Fruit fly (Drosophila melanogaster) whole organism, prepupa: Measurements from ENCODE around the gene CG15336.
A peak's percentile ranks its signal among the peaks of the same experiment; 100 is the strongest.

Experiments used
- Blimp-1 ChIP-seq: fragments of 200-800 bp; sonication (Bioruptor generic); optimal IDR thresholded peaks from 3 replicates; lab custom pipeline; 2017; ENCODE audit warnings: missing biosample characterization, missing genetic modification characterization, mild to moderate bottlenecking, moderate library complexity, missing genetic modification reagents
- CG10631 ChIP-seq: fragments of 200-800 bp; sonication (Bioruptor generic); optimal IDR thresholded peaks from 2 replicates; lab custom pipeline; 2016; ENCODE audit warnings: missing biosample characterization, missing genetic modification characterization
- CG10669 ChIP-seq: fragments of 200-800 bp; sonication (Bioruptor generic); optimal IDR thresholded peaks from 3 replicates; lab custom pipeline; 2018; ENCODE audit warnings: missing biosample characterization, mild to moderate bottlenecking, missing genetic modification characterization, moderate library complexity
- CG11762 ChIP-seq: fragments of 200-800 bp; sonication (Bioruptor generic); optimal IDR thresholded peaks from 3 replicates; lab custom pipeline; 2016; ENCODE audit warnings: missing biosample characterization, missing genetic modification characterization; ENCODE audit not compliant: insufficient read depth
- CG11902 ChIP-seq: fragments of 200-800 bp; sonication (Bioruptor generic); optimal IDR thresholded peaks from 3 replicates; lab custom pipeline; 2016; ENCODE audit warnings: missing biosample characterization, missing genetic modification characterization
- CG15336 ChIP-seq: fragments of 200-800 bp; sonication (Bioruptor generic); IDR thresholded peaks from 2 replicates; pipeline ENCODE4 v1.3.6; 2022; ENCODE audit warnings: missing biosample characterization, missing genetic modification characterization
- CG3032 ChIP-seq: fragments of 200-800 bp; optimal IDR thresholded peaks from 2 replicates; lab custom pipeline; 2019; ENCODE audit warnings: missing biosample characterization, mild to moderate bottlenecking, missing genetic modification characterization, moderate library complexity
- CG31627 ChIP-seq: fragments of 200-800 bp; sonication (Bioruptor generic); optimal IDR thresholded peaks from 3 replicates; lab custom pipeline; 2016; ENCODE audit warnings: missing biosample characterization, missing genetic modification characterization
- CG32006 ChIP-seq: fragments of 200-800 bp; sonication (Bioruptor generic); optimal IDR thresholded peaks from 3 replicates; lab custom pipeline; 2017; ENCODE audit warnings: missing biosample characterization, mild to moderate bottlenecking, missing genetic modification characterization
- CG34406 ChIP-seq: fragments of 200-800 bp; sonication (Bioruptor generic); optimal IDR thresholded peaks from 3 replicates; lab custom pipeline; 2016; ENCODE audit warnings: missing biosample characterization, missing genetic modification characterization
- CG3919 ChIP-seq: fragments of 200-800 bp; sonication (Bioruptor generic); optimal IDR thresholded peaks from 3 replicates; lab custom pipeline; 2016; ENCODE audit warnings: missing biosample characterization, missing genetic modification characterization
- CG4318 ChIP-seq: fragments of 200-800 bp; sonication (Bioruptor generic); optimal IDR thresholded peaks from 3 replicates; lab custom pipeline; 2017; ENCODE audit warnings: missing biosample characterization, mild to moderate bottlenecking, missing genetic modification characterization
- CG6163 ChIP-seq: fragments of 200-800 bp; sonication (Bioruptor generic); IDR thresholded peaks from 3 replicates; pipeline ENCODE4 v1.3.6; 2022; ENCODE audit warnings: missing biosample characterization, missing genetic modification characterization
- CG6276 ChIP-seq: fragments of 200-800 bp; sonication (Bioruptor generic); optimal IDR thresholded peaks from 2 replicates; lab custom pipeline; 2017; ENCODE audit warnings: missing biosample characterization, mild to moderate bottlenecking, missing genetic modification characterization
- CG6792 ChIP-seq: fragments of 200-800 bp; sonication (Bioruptor generic); optimal IDR thresholded peaks from 3 replicates; lab custom pipeline; 2016; ENCODE audit warnings: missing biosample characterization, missing genetic modification characterization
- CG6808 ChIP-seq: fragments of 200-800 bp; sonication (Bioruptor generic); optimal IDR thresholded peaks from 3 replicates; lab custom pipeline; 2017; ENCODE audit warnings: missing biosample characterization, missing genetic modification characterization, mild to moderate bottlenecking, moderate library complexity, missing genetic modification reagents
- CG7368 ChIP-seq: fragments of 200-800 bp; sonication (Bioruptor generic); optimal IDR thresholded peaks from 3 replicates; lab custom pipeline; 2016; ENCODE audit warnings: missing biosample characterization, missing genetic modification characterization
- CG8119 ChIP-seq: fragments of 200-800 bp; sonication (Bioruptor generic); IDR thresholded peaks from 3 replicates; pipeline ENCODE4 v1.3.6; 2022; ENCODE audit warnings: missing biosample characterization, missing genetic modification characterization
- CG8319 ChIP-seq: fragments of 200-800 bp; sonication (Bioruptor generic); optimal IDR thresholded peaks from 3 replicates; lab custom pipeline; 2016; ENCODE audit warnings: missing biosample characterization, missing genetic modification characterization
- CG8632 ChIP-seq: fragments of 200-800 bp; sonication (Bioruptor generic); optimal IDR thresholded peaks from 3 replicates; lab custom pipeline; 2016; ENCODE audit warnings: missing biosample characterization, missing genetic modification characterization
- CG9139 ChIP-seq: fragments of 200-800 bp; sonication (Bioruptor generic); optimal IDR thresholded peaks from 3 replicates; lab custom pipeline; 2017; ENCODE audit warnings: missing biosample characterization, mild to moderate bottlenecking, missing genetic modification characterization
- Eip75B ChIP-seq: fragments of 200-800 bp; sonication (Bioruptor generic); optimal IDR thresholded peaks from 3 replicates; lab custom pipeline; 2016; ENCODE audit warnings: missing biosample characterization, missing genetic modification characterization
- Eip78C ChIP-seq: fragments of 200-800 bp; sonication (Bioruptor generic); peaks from one replicate; lab custom pipeline; 2016; ENCODE audit warnings: missing biosample characterization, missing genetic modification characterization
- Ets21C ChIP-seq: fragments of 200-800 bp; sonication (Bioruptor generic); optimal IDR thresholded peaks from 3 replicates; lab custom pipeline; 2016; ENCODE audit warnings: missing biosample characterization, missing genetic modification characterization
- Ets96B ChIP-seq: fragments of 200-800 bp; optimal IDR thresholded peaks from 2 replicates; lab custom pipeline; 2019; ENCODE audit warnings: missing biosample characterization, mild to moderate bottlenecking, missing genetic modification characterization, moderate library complexity
- Hr38 ChIP-seq: sonication (Bioruptor generic); optimal IDR thresholded peaks from 2 replicates; lab custom pipeline; 2016; ENCODE audit warnings: missing biosample characterization, missing genetic modification characterization
- Hr39 ChIP-seq: fragments of 200-800 bp; sonication (Bioruptor generic); optimal IDR thresholded peaks from 2 replicates; lab custom pipeline; 2016; ENCODE audit warnings: missing biosample characterization, missing genetic modification characterization
- Hr4 ChIP-seq: fragments of 200-800 bp; sonication (Bioruptor generic); optimal IDR thresholded peaks from 3 replicates; lab custom pipeline; 2016; ENCODE audit warnings: missing biosample characterization, missing genetic modification characterization
- Lpt ChIP-seq: fragments of 200-800 bp; sonication (Bioruptor generic); optimal IDR thresholded peaks from 3 replicates; lab custom pipeline; 2016; ENCODE audit warnings: missing biosample characterization, missing genetic modification characterization
- Met ChIP-seq: fragments of 200-800 bp; sonication (Bioruptor generic); optimal IDR thresholded peaks from 3 replicates; lab custom pipeline; 2016; ENCODE audit warnings: missing biosample characterization, missing genetic modification characterization
- OdsH ChIP-seq: fragments of 200-800 bp; sonication (Bioruptor generic); optimal IDR thresholded peaks from 3 replicates; lab custom pipeline; 2016; ENCODE audit warnings: missing biosample characterization, missing genetic modification characterization
- Smox ChIP-seq: fragments of 200-800 bp; sonication (Bioruptor generic); optimal IDR thresholded peaks from 3 replicates; lab custom pipeline; 2016; ENCODE audit warnings: missing biosample characterization, missing genetic modification characterization
- Sox14 ChIP-seq: fragments of 200-800 bp; sonication (Bioruptor generic); optimal IDR thresholded peaks from 3 replicates; lab custom pipeline; 2016; ENCODE audit warnings: missing biosample characterization, missing genetic modification characterization
- Sox15 ChIP-seq: fragments of 200-800 bp; sonication (Bioruptor generic); optimal IDR thresholded peaks from 3 replicates; lab custom pipeline; 2016; ENCODE audit warnings: missing biosample characterization, missing genetic modification characterization
- achi ChIP-seq: fragments of 200-800 bp; sonication (Bioruptor generic); optimal IDR thresholded peaks from 3 replicates; lab custom pipeline; 2016; ENCODE audit warnings: missing biosample characterization, missing genetic modification characterization
- acj6 ChIP-seq: fragments of 200-800 bp; sonication (Bioruptor generic); optimal IDR thresholded peaks from 3 replicates; lab custom pipeline; 2016; ENCODE audit warnings: missing biosample characterization, missing genetic modification characterization
- cyc ChIP-seq: fragments of 200-800 bp; sonication (Bioruptor generic); optimal IDR thresholded peaks from 3 replicates; lab custom pipeline; 2016; ENCODE audit warnings: missing biosample characterization, missing genetic modification characterization
- dac ChIP-seq: fragments of 200-800 bp; sonication (Bioruptor generic); optimal IDR thresholded peaks from 2 replicates; lab custom pipeline; 2017; ENCODE audit warnings: missing biosample characterization, mild to moderate bottlenecking, missing genetic modification characterization
- dsx ChIP-seq: fragments of 200-800 bp; optimal IDR thresholded peaks from 3 replicates; lab custom pipeline; 2019; ENCODE audit warnings: missing biosample characterization, mild to moderate bottlenecking, missing genetic modification characterization, moderate library complexity; ENCODE audit not compliant: poor library complexity, severe bottlenecking
- eg ChIP-seq: fragments of 200-800 bp; sonication (Bioruptor generic); IDR thresholded peaks from 3 replicates; pipeline ENCODE4 v1.3.6; 2022; ENCODE audit warnings: missing biosample characterization, missing genetic modification characterization
- esn ChIP-seq: fragments of 200-800 bp; sonication (Bioruptor generic); optimal IDR thresholded peaks from 2 replicates; lab custom pipeline; 2016; ENCODE audit warnings: missing biosample characterization, mild to moderate bottlenecking, missing genetic modification characterization, moderate library complexity
- fd59A ChIP-seq: fragments of 200-800 bp; sonication (Bioruptor generic); optimal IDR thresholded peaks from 2 replicates; lab custom pipeline; 2017; ENCODE audit warnings: missing biosample characterization, mild to moderate bottlenecking, missing genetic modification characterization, missing genetic modification reagents
- net ChIP-seq: fragments of 200-800 bp; sonication (Bioruptor generic); optimal IDR thresholded peaks from 3 replicates; lab custom pipeline; 2016; ENCODE audit warnings: missing biosample characterization, missing genetic modification characterization
- pdm3 ChIP-seq: fragments of 200-800 bp; sonication (Bioruptor generic); optimal IDR thresholded peaks from 3 replicates; lab custom pipeline; 2016; ENCODE audit warnings: missing biosample characterization, missing genetic modification characterization
- salr ChIP-seq, 2 experiments: fragments of 200-800 bp; sonication (Bioruptor generic); optimal IDR thresholded peaks; 3 replicates each; lab custom pipeline; 2016 to 2018; ENCODE audit warnings: missing biosample characterization in 2 of 2, missing genetic modification characterization in 2 of 2, mild to moderate bottlenecking in 1 of 2
- ss ChIP-seq, 2 experiments: fragments of 200-800 bp; sonication (Bioruptor generic); optimal IDR thresholded peaks; 2 replicates in 1 of 2; 3 replicates in 1 of 2; lab custom pipeline; 2017 to 2018; ENCODE audit warnings: mild to moderate bottlenecking in 2 of 2, missing biosample characterization in 2 of 2, missing genetic modification characterization in 2 of 2, moderate library complexity in 1 of 2
- topi ChIP-seq: fragments of 200-800 bp; sonication (Bioruptor generic); optimal IDR thresholded peaks from 3 replicates; lab custom pipeline; 2016; ENCODE audit warnings: missing biosample characterization, missing genetic modification characterization

CG15336 gene

DNA sequence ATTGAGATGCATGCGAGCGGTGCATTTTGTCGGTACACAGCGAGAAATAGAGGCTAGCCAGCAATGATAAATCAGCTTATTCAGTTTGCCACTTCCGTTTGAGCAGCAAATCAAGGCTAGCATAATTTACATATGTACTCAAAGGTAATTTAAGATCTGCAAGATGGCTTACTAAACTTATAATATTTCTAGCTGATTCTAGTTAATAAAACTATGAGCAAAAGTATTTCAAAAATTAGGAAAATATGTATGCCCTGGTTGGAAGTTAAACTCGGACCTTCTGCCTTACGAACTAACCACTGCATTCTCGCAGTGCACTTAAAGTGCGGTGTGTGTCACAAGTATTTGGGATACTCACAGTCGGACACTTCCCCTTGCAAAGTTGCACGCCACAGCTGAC, 24.9 kb upstream of the CG15336 start:
- TF ChIP-seq CG6276 (GFP tag; lab: Kevin White, UChicago) (peak; percentile 66), ss (GFP tag; optimal IDR thresholded peaks at IDR 0.05; lab: Kevin White, UChicago) (peak; percentile 67 to 78), fd59A (GFP tag; lab: Kevin White, UChicago) (peak; percentile 36), topi (peak; percentile 15), eg (GFP tag; lab: Robert Waterston, UW) (peak; percentile 62), CG10669 (GFP tag; lab: Kevin White, UChicago) (peak; percentile 40), Lpt (GFP tag; lab: Kevin White, UChicago) (peak; percentile 54), CG4318 (peak; percentile 57), achi (GFP tag; lab: Kevin White, UChicago) (peak; percentile 34), CG7368 (peak; percentile 22), Hr39 (GFP tag; lab: Kevin White, UChicago) (peak; percentile 6), CG11762 (GFP tag; lab: Kevin White, UChicago) (peak; percentile 20), OdsH (GFP tag; lab: Kevin White, UChicago) (peak; percentile 41), CG11902 (peak; percentile 5), salr (GFP tag; optimal IDR thresholded peaks at IDR 0.05; lab: Kevin White, UChicago) (peak in 1 of 2 experiments; percentile 38), dac (peak; percentile 47), CG8119 (GFP tag; lab: Robert Waterston, UW) (peak; percentile 77), acj6 (GFP tag; lab: Kevin White, UChicago) (peak; percentile 34), CG3032 (tag; lab: Kevin White, UChicago) (peak; percentile 46), CG31627 (no peak), Eip78C (GFP tag; lab: Kevin White, UChicago) (peak; percentile 92), CG6163 (GFP tag; lab: Robert Waterston, UW) (peak; percentile 66; the same call in 2 of the 3 replicates), Eip75B (peak; percentile 28), cyc (no peak), CG15336 (GFP tag; lab: Robert Waterston, UW) (peak; percentile 76), CG6808 (peak; percentile 48), CG9139 (no peak), Sox15 (peak; percentile 0), Ets21C (GFP tag; lab: Kevin White, UChicago) (no peak), CG3919 (GFP tag; lab: Kevin White, UChicago) (peak; percentile 53), Hr38 (GFP tag; lab: Kevin White, UChicago) (no peak), Ets96B (tag; lab: Kevin White, UChicago) (peak; percentile 17), Smox (GFP tag; lab: Kevin White, UChicago) (no peak), Sox14 (GFP tag; lab: Kevin White, UChicago) (peak; percentile 28), Met (no peak), CG8632 (GFP tag; lab: Kevin White, UChicago) (peak; percentile 4), pdm3 (GFP tag; lab: Kevin White, UChicago) (peak; percentile 56), dsx (peak; percentile 27), CG8319 (no peak), CG10631 (GFP tag; lab: Kevin White, UChicago) (peak; percentile 30), esn (GFP tag; lab: Kevin White, UChicago) (peak; percentile 18), Blimp-1 (GFP tag; lab: Kevin White, UChicago) (no peak), Hr4 (GFP tag; lab: Kevin White, UChicago) (peak; percentile 76), CG34406 (GFP tag; lab: Kevin White, UChicago) (no peak), CG6792 (GFP tag; lab: Kevin White, UChicago) (peak; percentile 25), CG32006 (GFP tag; lab: Kevin White, UChicago) (peak; percentile 85), net (peak; percentile 63)
